Worm (Caenorhabditis elegans) whole organism, L4 larva: ENCODE measurements around the gene F42A9.6.

Source experiments
- F44E2.7 ChIP-seq: fragments of 200-800 bp; sonication (Bioruptor generic); IDR thresholded peaks from 2 replicates; pipeline ENCODE4 v2.1.2; 2022; ENCODE audit warnings: missing genetic modification characterization, missing compliant biosample characterization
- lin-39 ChIP-seq: fragments of 150-350 bp; optimal IDR thresholded peaks from 2 replicates; lab custom pipeline; 2014; ENCODE audit warnings: missing biosample characterization, missing genetic modification reagents, missing genetic modification characterization
- nhr-237 ChIP-seq: sonication (generic microtip); optimal IDR thresholded peaks from 2 replicates; lab custom pipeline; 2017; ENCODE audit warnings: missing biosample characterization, missing genetic modification characterization
- nhr-25 ChIP-seq: sonication (generic microtip); optimal IDR thresholded peaks from 2 replicates; lab custom pipeline; 2017; ENCODE audit warnings: missing genetic modification characterization, mild to moderate bottlenecking, missing compliant biosample characterization, antibody characterized with exemption, moderate library complexity, borderline replicate concordance; ENCODE audit not compliant: insufficient read depth
- nhr-28 ChIP-seq: fragments of 150-350 bp; optimal IDR thresholded peaks from 2 replicates; lab custom pipeline; 2014; ENCODE audit warnings: missing biosample characterization, missing genetic modification characterization
- pqm-1 ChIP-seq: sonication (generic microtip); optimal IDR thresholded peaks from 2 replicates; lab custom pipeline; 2017; ENCODE audit warnings: missing biosample characterization, missing genetic modification characterization
- unc-62 ChIP-seq, 3 experiments: fragments of 150-350 bp in 1 of 3; sonication (generic microtip); optimal IDR thresholded peaks in 2 of 3; peaks in 1 of 3; 1 replicate in 1 of 3; 2 replicates in 2 of 3; lab custom pipeline; 2014 to 2017; ENCODE audit warnings: missing biosample characterization in 3 of 3, missing genetic modification characterization in 3 of 3, missing genetic modification reagents in 3 of 3, missing genotype in 1 of 3

ce11 chrIV:8625730-8626129 lies 16.7 kb downstream of the F42A9.6 start:
- no peak for TF ChIP-seq nhr-237 (tag; lab: Kevin White, UChicago)
- no peak for TF ChIP-seq unc-62 (GFP tag; optimal IDR thresholded peaks at IDR 0.05 in 1 of 2; lab: Kevin White, UChicago)
- no peak for TF ChIP-seq unc-62 (tag; optimal IDR thresholded peaks at IDR 0.05; lab: Kevin White, UChicago)
- no peak for TF ChIP-seq pqm-1 (tag; lab: Kevin White, UChicago)
- no peak for TF ChIP-seq nhr-25
- TF ChIP-seq nhr-28, result no peak
- TF ChIP-seq F44E2.7 (GFP tag; lab: Robert Waterston, UW), result no peak
- no peak for TF ChIP-seq lin-39
